Fruit fly (Drosophila melanogaster): ENCODE data around the gene CG31678.

Gene CG31678

DNA sequence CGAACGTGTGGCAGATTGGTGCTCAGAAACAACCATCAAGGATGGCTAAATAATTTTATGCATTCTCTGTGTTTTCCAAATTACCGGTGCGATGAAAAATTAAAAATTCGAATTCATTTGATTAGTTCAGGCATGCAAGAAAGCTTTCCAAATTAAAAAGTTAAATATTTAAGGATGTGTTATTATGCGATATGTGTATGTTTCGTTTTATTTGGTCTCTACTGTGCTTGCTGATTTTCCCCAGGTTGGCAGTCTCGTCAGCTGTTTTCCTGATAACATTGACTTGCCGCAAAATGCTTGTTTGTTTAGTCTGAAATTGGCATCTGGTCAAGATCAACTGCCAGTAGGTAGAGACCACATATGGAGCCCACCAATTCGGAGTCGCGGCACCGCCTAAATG, 25.9 kb downstream of the CG31678 start, which contains the start of gene CG2611:
TSS of gene CG2611 (plus strand) at position 299 of the 400 bp plus-strand sequence.
- no peak for TF ChIP-seq so (GFP tag; IDR thresholded peaks at IDR 0.05)
- no peak for TF ChIP-seq dimm (GFP tag; IDR thresholded peaks at IDR 0.05)
- no peak for TF ChIP-seq CG12071 (GFP tag; optimal IDR thresholded peaks at IDR 0.05)
- no peak for TF ChIP-seq CG8478 (optimal IDR thresholded peaks at IDR 0.05)
- no peak for TF ChIP-seq tio (GFP tag; optimal IDR thresholded peaks at IDR 0.05)
- no peak for TF ChIP-seq croc (GFP tag; conservative IDR thresholded peaks at IDR 0.05)
- peak; percentile 55 for TF ChIP-seq BEAF-32 (GFP tag; optimal IDR thresholded peaks at IDR 0.05)
- peak; percentile 52 for TF ChIP-seq sisA (GFP tag; IDR thresholded peaks at IDR 0.05)
- no peak for TF ChIP-seq ara (GFP tag; IDR thresholded peaks at IDR 0.05)
- TF ChIP-seq CG6175 (GFP tag; IDR thresholded peaks at IDR 0.05), result no peak
- peak; percentile 55 for TF ChIP-seq CG3281 (GFP tag; optimal IDR thresholded peaks at IDR 0.05)
- no peak for TF ChIP-seq ATbp (GFP tag; optimal IDR thresholded peaks at IDR 0.05)
- no peak for TF ChIP-seq CG17912 (GFP tag; optimal IDR thresholded peaks at IDR 0.05)
- no peak for TF ChIP-seq CG7745 (tag; optimal IDR thresholded peaks at IDR 0.05)
- TF ChIP-seq Ravus (GFP tag; IDR thresholded peaks at IDR 0.05), result no peak
- 0 out of 2 replicates have a peak, but pooled peaks have one; percentile 11 for TF ChIP-seq E2f1 (GFP tag; IDR thresholded peaks at IDR 0.05)
- no peak for TF ChIP-seq CG31365 (tag; optimal IDR thresholded peaks at IDR 0.05)
- no peak for TF ChIP-seq bcd (GFP tag; optimal IDR thresholded peaks at IDR 0.05)
- TF ChIP-seq bsh (GFP tag; optimal IDR thresholded peaks at IDR 0.05), result peak in 1 of 2 experiments; percentile 46
- peak; percentile 22 for TF ChIP-seq CG34376 (GFP tag; optimal IDR thresholded peaks at IDR 0.05)
- peak; percentile 3 for TF ChIP-seq Bteb2 (GFP tag; optimal IDR thresholded peaks at IDR 0.05)
- TF ChIP-seq row (GFP tag; IDR thresholded peaks at IDR 0.05), result peak; percentile 92
- TF ChIP-seq CG4282 (GFP tag; optimal IDR thresholded peaks at IDR 0.05), result no peak
- TF ChIP-seq oc (tag; optimal IDR thresholded peaks at IDR 0.05), result no peak
- TF ChIP-seq Hr78 (GFP tag; optimal IDR thresholded peaks at IDR 0.05), result no peak
- TF ChIP-seq inv (GFP tag; IDR thresholded peaks at IDR 0.05; ENCODE audit: partially characterized antibody), result no peak
- no peak for TF ChIP-seq odd (GFP tag; optimal IDR thresholded peaks at IDR 0.05)
- peak; percentile 8 for TF ChIP-seq gfzf (GFP tag; optimal IDR thresholded peaks at IDR 0.05)
- peak; percentile 74 for TF ChIP-seq lilli (GFP tag; optimal IDR thresholded peaks at IDR 0.05)
- peak; percentile 5 for TF ChIP-seq CG2875 (GFP tag; optimal IDR thresholded peaks at IDR 0.05)
- TF ChIP-seq Dip2 (GFP tag; IDR thresholded peaks at IDR 0.05), result no peak
- no peak for TF ChIP-seq Hr39 (optimal IDR thresholded peaks at IDR 0.05)
- TF ChIP-seq lov (optimal IDR thresholded peaks at IDR 0.05), result no peak
- TF ChIP-seq lov (GFP tag; IDR thresholded peaks at IDR 0.05), result no peak
- no peak for TF ChIP-seq H2.0 (GFP tag; IDR thresholded peaks at IDR 0.05)
- no peak for TF ChIP-seq CG7357 (GFP tag; IDR thresholded peaks at IDR 0.05)
- no peak for TF ChIP-seq HLH4C (GFP tag; IDR thresholded peaks at IDR 0.05; ENCODE audit: partially characterized antibody)
- no peak for TF ChIP-seq ato (GFP tag; IDR thresholded peaks at IDR 0.05; ENCODE audit: partially characterized antibody)
- no peak for TF ChIP-seq seq (GFP tag; IDR thresholded peaks at IDR 0.05)
- TF ChIP-seq CG1024 (GFP tag; IDR thresholded peaks at IDR 0.05), result no peak
- no peak for TF ChIP-seq bbx (GFP tag; IDR thresholded peaks at IDR 0.05; ENCODE audit: partially characterized antibody)
- TF ChIP-seq CG2120 (GFP tag; optimal IDR thresholded peaks at IDR 0.05), result peak; percentile 68
- TF ChIP-seq ci (GFP tag; IDR thresholded peaks at IDR 0.05), result peak; percentile 79
- TF ChIP-seq Hmr (GFP tag; optimal IDR thresholded peaks at IDR 0.05), result no peak
- TF ChIP-seq gro (GFP tag; optimal IDR thresholded peaks at IDR 0.05), result no peak
- no peak for TF ChIP-seq danr (GFP tag; IDR thresholded peaks at IDR 0.05)
- no peak for TF ChIP-seq CG16815 (GFP tag; optimal IDR thresholded peaks at IDR 0.05)
- no peak for TF ChIP-seq gt (GFP tag; IDR thresholded peaks at IDR 0.05)
- peak; percentile 23 for TF ChIP-seq en (GFP tag; optimal IDR thresholded peaks at IDR 0.05)
- peak; percentile 37 for TF ChIP-seq CG15696 (tag; optimal IDR thresholded peaks at IDR 0.05)
- no peak for TF ChIP-seq CG12299 (tag; optimal IDR thresholded peaks at IDR 0.05)
- TF ChIP-seq pfk (GFP tag; optimal IDR thresholded peaks at IDR 0.05), result no peak
- no peak for TF ChIP-seq CG11085 (GFP tag; IDR thresholded peaks at IDR 0.05)

Measured in whole organism, embryonic.